Worm (Caenorhabditis elegans): ENCODE measurements around the gene F58E6.4.

- TF ChIP-seq W03F9.2 (tag; optimal IDR thresholded peaks at IDR 0.05) (no peak), him-1 (tag; optimal IDR thresholded peaks at IDR 0.05) (no peak), dao-5 (tag; optimal IDR thresholded peaks at IDR 0.05) (no peak)
These were observed 10.8 kb downstream of the F58E6.4 start, which contains the start of gene marc-1 for ce11 chrV:9739402-9739801.

All from whole organism, L4/young adult.